Worm (Caenorhabditis elegans) whole organism, young adult: ENCODE data around the gene T11F8.12.
A peak's percentile ranks its signal among the peaks of the same experiment; 100 is the strongest.

ENCODE experiments used
- B0019.2 ChIP-seq: fragments of 200-800 bp; sonication (Bioruptor generic); conservative IDR thresholded peaks from 2 replicates; pipeline ENCODE4 v1.3.6; 2022; ENCODE audit warnings: missing genetic modification reagents, missing genetic modification characterization, missing compliant biosample characterization
- B0336.3 ChIP-seq: fragments of 200-800 bp; sonication (Bioruptor generic); IDR thresholded peaks from 2 replicates; pipeline ENCODE4 v1.3.6; 2022; ENCODE audit warnings: missing genetic modification characterization, missing compliant biosample characterization
- C17E4.6 ChIP-seq: fragments of 200-800 bp; sonication (Bioruptor generic); IDR thresholded peaks from 2 replicates; pipeline ENCODE4 v1.3.6; 2022; ENCODE audit warnings: missing genetic modification reagents, missing genetic modification characterization, missing compliant biosample characterization
- D2030.7 ChIP-seq: fragments of 200-800 bp; sonication (Bioruptor generic); IDR thresholded peaks from 2 replicates; pipeline ENCODE4 v1.3.6; 2022; ENCODE audit warnings: missing genetic modification reagents, missing genetic modification characterization, missing compliant biosample characterization
- F49E8.2 ChIP-seq: sonication (generic microtip); optimal IDR thresholded peaks from 3 replicates; lab custom pipeline; 2017; ENCODE audit warnings: missing genetic modification characterization, mild to moderate bottlenecking, missing compliant biosample characterization, antibody characterized with exemption, moderate library complexity; ENCODE audit not compliant: insufficient read depth
- F57C9.4 ChIP-seq: sonication (generic microtip); optimal IDR thresholded peaks from 2 replicates; lab custom pipeline; 2017; ENCODE audit warnings: mild to moderate bottlenecking, missing genetic modification characterization, missing compliant biosample characterization
- Y53F4B.3 ChIP-seq: fragments of 200-800 bp; sonication (Bioruptor generic); IDR thresholded peaks from 2 replicates; pipeline ENCODE4 v1.3.6; 2022; ENCODE audit warnings: missing genetic modification reagents, missing genetic modification characterization, missing compliant biosample characterization
- Y53G8AR.9 ChIP-seq: fragments of 200-800 bp; sonication (Bioruptor generic); conservative IDR thresholded peaks from 2 replicates; pipeline ENCODE4 v1.3.6; 2022; ENCODE audit warnings: missing genetic modification reagents, missing genetic modification characterization, missing compliant biosample characterization
- Y67H2A.10 ChIP-seq: fragments of 200-800 bp; sonication (Bioruptor generic); conservative IDR thresholded peaks from 2 replicates; pipeline ENCODE4 v1.3.6; 2022; ENCODE audit warnings: missing genetic modification reagents, missing genetic modification characterization, missing compliant biosample characterization
- Y79H2A.3 ChIP-seq: fragments of 200-800 bp; sonication (Bioruptor generic); conservative IDR thresholded peaks from 2 replicates; pipeline ENCODE4 v1.3.6; 2022; ENCODE audit warnings: missing genetic modification reagents, missing genetic modification characterization, missing compliant biosample characterization
- Y95B8A.8 ChIP-seq: fragments of 200-800 bp; sonication (Bioruptor generic); IDR thresholded peaks from 2 replicates; pipeline ENCODE4 v1.3.6; 2022; ENCODE audit warnings: missing genetic modification reagents, missing genetic modification characterization, missing compliant biosample characterization
- ZK185.1 ChIP-seq: sonication (generic microtip); optimal IDR thresholded peaks from 2 replicates; lab custom pipeline; 2016; ENCODE audit warnings: mild to moderate bottlenecking, missing genetic modification characterization, missing compliant biosample characterization; ENCODE audit not compliant: poor library complexity, severe bottlenecking
- akir-1 ChIP-seq: fragments of 200-800 bp; sonication (Bioruptor generic); optimal IDR thresholded peaks from 2 replicates; lab custom pipeline; 2018; ENCODE audit warnings: mild to moderate bottlenecking, missing genetic modification characterization, moderate library complexity, missing compliant biosample characterization
- attf-3 ChIP-seq: fragments of 200-800 bp; sonication (Bioruptor generic); conservative IDR thresholded peaks from 2 replicates; pipeline ENCODE4 v1.3.6; 2022; ENCODE audit warnings: missing genetic modification reagents, missing genetic modification characterization, missing compliant biosample characterization
- attf-5 ChIP-seq: fragments of 200-800 bp; sonication (Bioruptor generic); optimal IDR thresholded peaks from 2 replicates; lab custom pipeline; 2018; ENCODE audit warnings: mild to moderate bottlenecking, missing genetic modification characterization, missing compliant biosample characterization
- ceh-91 ChIP-seq: fragments of 200-800 bp; sonication (Bioruptor generic); IDR thresholded peaks from 2 replicates; pipeline ENCODE4 v1.3.6; 2022; ENCODE audit warnings: missing genetic modification reagents, missing genetic modification characterization, missing compliant biosample characterization
- dox-1 ChIP-seq: fragments of 200-800 bp; sonication (Bioruptor generic); IDR thresholded peaks from 2 replicates; pipeline ENCODE4 v1.3.6; 2022; ENCODE audit warnings: missing genetic modification reagents, missing genetic modification characterization, missing compliant biosample characterization
- efl-1 ChIP-seq: fragments of 150-350 bp; optimal IDR thresholded peaks from 2 replicates; lab custom pipeline; 2014; ENCODE audit warnings: missing biosample characterization, missing genetic modification reagents, missing genetic modification characterization
- egl-18 ChIP-seq: fragments of 200-800 bp; sonication (Bioruptor generic); IDR thresholded peaks from 2 replicates; pipeline ENCODE4 v1.3.6; 2022; ENCODE audit warnings: missing genetic modification reagents, missing genetic modification characterization, missing compliant biosample characterization
- ekl-4 ChIP-seq: fragments of 200-800 bp; sonication (Bioruptor generic); IDR thresholded peaks from 2 replicates; pipeline ENCODE4 v1.3.6; 2022; ENCODE audit warnings: missing genetic modification reagents, missing genetic modification characterization, missing compliant biosample characterization
- fkh-3 ChIP-seq: sonication (generic microtip); optimal IDR thresholded peaks from 2 replicates; lab custom pipeline; 2016; ENCODE audit warnings: mild to moderate bottlenecking, missing genetic modification characterization, missing compliant biosample characterization
- hrde-1 ChIP-seq: sonication (generic microtip); optimal IDR thresholded peaks from 2 replicates; lab custom pipeline; 2016; ENCODE audit warnings: missing genetic modification characterization, mild to moderate bottlenecking, missing compliant biosample characterization, moderate library complexity, missing genotype, missing genetic modification reagents, borderline replicate concordance
- hsf-1 ChIP-seq: fragments of 200-800 bp; sonication (Bioruptor generic); IDR thresholded peaks from 2 replicates; pipeline ENCODE4 v1.3.6; 2022; ENCODE audit warnings: missing genetic modification reagents, missing genetic modification characterization, missing compliant biosample characterization
- lir-1 ChIP-seq: fragments of 200-800 bp; sonication (Bioruptor generic); conservative IDR thresholded peaks from 2 replicates; pipeline ENCODE4 v1.3.6; 2022; ENCODE audit warnings: missing genetic modification reagents, missing genetic modification characterization, missing compliant biosample characterization
- lsy-27 ChIP-seq: sonication (generic microtip); optimal IDR thresholded peaks from 2 replicates; lab custom pipeline; 2017; ENCODE audit warnings: missing genetic modification characterization, mild to moderate bottlenecking, missing compliant biosample characterization, antibody characterized with exemption, missing genotype, borderline replicate concordance; ENCODE audit not compliant: insufficient read depth
- madf-6 ChIP-seq: fragments of 200-800 bp; sonication (Bioruptor generic); IDR thresholded peaks from 2 replicates; pipeline ENCODE4 v1.3.6; 2022; ENCODE audit warnings: missing genetic modification reagents, missing genetic modification characterization, missing compliant biosample characterization
- nfya-1 ChIP-seq: sonication (generic microtip); optimal IDR thresholded peaks from 2 replicates; lab custom pipeline; 2017; ENCODE audit warnings: antibody characterized with exemption, missing compliant biosample characterization, missing genetic modification characterization, borderline replicate concordance; ENCODE audit not compliant: insufficient read depth
- nfyb-1 ChIP-seq: fragments of 200-800 bp; sonication (Bioruptor generic); IDR thresholded peaks from 2 replicates; pipeline ENCODE4 v1.3.6; 2022; ENCODE audit warnings: missing genetic modification reagents, missing genetic modification characterization, missing compliant biosample characterization
- nhr-179 ChIP-seq: sonication (generic microtip); optimal IDR thresholded peaks from 2 replicates; lab custom pipeline; 2016; ENCODE audit warnings: mild to moderate bottlenecking, missing genetic modification characterization, missing compliant biosample characterization
- nhr-27 ChIP-seq: fragments of 200-800 bp; sonication (Bioruptor generic); optimal IDR thresholded peaks from 2 replicates; lab custom pipeline; 2018; ENCODE audit warnings: mild to moderate bottlenecking, missing genetic modification characterization, moderate library complexity, missing compliant biosample characterization
- rcor-1 ChIP-seq: fragments of 200-800 bp; sonication (Bioruptor generic); IDR thresholded peaks from 2 replicates; pipeline ENCODE4 v1.3.6; 2022; ENCODE audit warnings: missing genetic modification reagents, missing genetic modification characterization, missing compliant biosample characterization
- rpc-1 ChIP-seq, 2 experiments: fragments of 150-350 bp in 1 of 2; sonication (generic microtip) in 1 of 2; optimal IDR thresholded peaks; 2 replicates each; lab custom pipeline; 2014 to 2018; ENCODE audit warnings: missing biosample characterization in 1 of 2, missing genetic modification characterization in 1 of 2, missing genetic modification reagents in 1 of 2, missing genotype in 1 of 2
- snpc-1.1 ChIP-seq: sonication (generic microtip); optimal IDR thresholded peaks from 2 replicates; lab custom pipeline; 2017; ENCODE audit warnings: missing genetic modification characterization, mild to moderate bottlenecking, missing compliant biosample characterization, antibody characterized with exemption, moderate library complexity, missing genotype, missing genetic modification reagents; ENCODE audit not compliant: insufficient read depth
- snpc-3.4 ChIP-seq: sonication (generic microtip); optimal IDR thresholded peaks from 2 replicates; lab custom pipeline; 2017; ENCODE audit warnings: missing genetic modification characterization, mild to moderate bottlenecking, missing compliant biosample characterization, antibody characterized with exemption, moderate library complexity, missing genotype, missing genetic modification reagents
- snpc-4 ChIP-seq, 5 experiments: fragments of 150-350 bp in 1 of 5; sonication (generic microtip) in 4 of 5; optimal IDR thresholded peaks; 2 replicates each; lab custom pipeline; 2014 to 2018; ENCODE audit warnings: missing genetic modification characterization in 5 of 5, missing biosample characterization in 3 of 5, antibody characterized with exemption in 2 of 5, mild to moderate bottlenecking in 2 of 5, missing compliant biosample characterization in 2 of 5, missing genotype in 2 of 5, moderate library complexity in 2 of 5, missing genetic modification reagents in 1 of 5
- somi-1 ChIP-seq: fragments of 200-800 bp; sonication (Bioruptor generic); optimal IDR thresholded peaks from 2 replicates; lab custom pipeline; 2018; ENCODE audit warnings: mild to moderate bottlenecking, missing genetic modification characterization, missing compliant biosample characterization
- tbp1 ChIP-seq: fragments of 200-800 bp; sonication (Bioruptor generic); optimal IDR thresholded peaks from 2 replicates; lab custom pipeline; 2018; ENCODE audit warnings: mild to moderate bottlenecking, missing genetic modification characterization, missing compliant biosample characterization
- unc-130 ChIP-seq: sonication (generic microtip); optimal IDR thresholded peaks from 2 replicates; lab custom pipeline; 2016; ENCODE audit warnings: missing genetic modification reagents, missing genetic modification characterization, missing compliant biosample characterization
- unc-62 ChIP-seq: fragments of 150-350 bp; optimal IDR thresholded peaks from 2 replicates; lab custom pipeline; 2014; ENCODE audit warnings: missing biosample characterization, missing genetic modification reagents, missing genetic modification characterization
- ztf-18 ChIP-seq: sonication (generic microtip); optimal IDR thresholded peaks from 2 replicates; lab custom pipeline; 2016; ENCODE audit warnings: missing genotype, mild to moderate bottlenecking, missing genetic modification characterization, missing compliant biosample characterization
- ztf-25 ChIP-seq: fragments of 200-800 bp; sonication (Bioruptor generic); IDR thresholded peaks from 2 replicates; pipeline ENCODE4 v1.3.6; 2022; ENCODE audit warnings: missing genetic modification reagents, missing genetic modification characterization, missing compliant biosample characterization
- ztf-28 ChIP-seq: fragments of 200-800 bp; sonication (Bioruptor generic); IDR thresholded peaks from 2 replicates; pipeline ENCODE4 v1.3.6; 2022; ENCODE audit warnings: missing genetic modification reagents, missing genetic modification characterization, missing compliant biosample characterization

T11F8.12 gene

DNA sequence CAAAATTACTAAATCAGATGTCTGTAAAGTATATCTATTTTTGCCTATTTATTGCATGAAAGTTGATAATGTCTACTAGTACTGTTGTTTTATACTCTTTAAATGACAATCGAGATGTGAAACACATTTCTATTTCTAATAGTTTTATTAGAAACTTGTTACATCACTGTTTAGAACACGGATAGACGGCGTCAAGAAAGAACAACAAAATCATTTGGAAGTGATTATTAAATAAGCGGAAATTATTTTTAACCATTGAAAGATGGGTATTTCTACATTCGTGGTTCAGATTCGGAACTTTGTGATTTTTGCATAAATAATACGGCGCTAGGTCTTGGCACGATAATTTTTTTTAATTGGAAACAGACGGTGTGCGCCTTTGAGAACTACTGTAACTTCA, 9.0 kb downstream of the T11F8.12 start (continued):
- 0 out of 2 replicates have a peak, but pooled peaks have one; percentile 60 for TF ChIP-seq Y95B8A.8 (GFP tag; lab: Robert Waterston, UW)
- TF ChIP-seq ztf-28: no peak
- TF ChIP-seq snpc-1.1: peak; percentile 28
- TF ChIP-seq efl-1 (GFP tag; lab: Kevin White, UChicago): peak; percentile 26
- peak; percentile 34 for TF ChIP-seq snpc-4 (GFP tag; optimal IDR thresholded peaks at IDR 0.05; lab: Kevin White, UChicago)
- peak in 3 of 4 experiments; percentile 19 to 86 (median 74) for TF ChIP-seq snpc-4 (tag; optimal IDR thresholded peaks at IDR 0.05; lab: Kevin White, UChicago)
- peak; percentile 2 for TF ChIP-seq snpc-3.4 (tag; lab: Kevin White, UChicago)
- TF ChIP-seq tbp1 (GFP tag; lab: Kevin White, UChicago): peak; percentile 31
- TF ChIP-seq rcor-1 (GFP tag; lab: Robert Waterston, UW): peak; percentile 23; the same call in 1 of the 2 replicates
- TF ChIP-seq Y79H2A.3 (GFP tag; lab: Robert Waterston, UW): peak; percentile 53; the same call in 1 of the 2 replicates
- 0 out of 2 replicates have a peak, but pooled peaks have one; percentile 8 for TF ChIP-seq nfyb-1 (GFP tag; lab: Robert Waterston, UW)
- TF ChIP-seq lir-1: 0 out of 2 replicates have a peak, but pooled peaks have one; percentile 48
- no peak for TF ChIP-seq fkh-3

DNA sequence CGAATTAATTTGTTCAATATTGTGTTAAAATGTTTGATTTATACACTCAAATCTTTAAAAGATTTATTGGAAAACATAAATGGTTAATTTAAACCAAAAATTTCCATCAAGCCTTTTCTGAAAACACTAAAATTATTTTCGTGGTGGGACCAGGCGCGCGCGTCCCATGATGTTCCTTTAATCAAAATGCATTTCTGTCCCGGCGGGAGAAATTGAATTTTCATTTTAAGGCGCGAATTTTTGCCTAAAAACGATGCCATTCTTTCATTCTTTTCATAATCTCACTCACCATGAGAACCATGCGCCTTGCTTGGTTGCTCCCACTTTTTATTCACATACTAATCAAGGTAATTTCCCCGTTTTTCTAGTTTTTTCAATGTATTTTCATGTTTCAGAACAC, 12.4 kb downstream of the T11F8.12 start, which contains the start of gene rme-2:
TSS of gene rme-2 (plus strand) at position 288 of the 400 bp plus-strand sequence.
- TF ChIP-seq hsf-1 (GFP tag; lab: Robert Waterston, UW) (peak; percentile 83), ceh-91 (GFP tag; lab: Robert Waterston, UW) (peak; percentile 95), snpc-3.4 (tag; lab: Kevin White, UChicago) (peak; percentile 91), snpc-1.1 (peak; percentile 72), Y53G8AR.9 (GFP tag; lab: Robert Waterston, UW) (0 out of 2 replicates have a peak, but pooled peaks have one; percentile 64), nhr-27 (tag; lab: Kevin White, UChicago) (no peak), Y67H2A.10 (GFP tag; lab: Robert Waterston, UW) (no peak), nfya-1 (tag; lab: Kevin White, UChicago) (no peak), nhr-179 (tag; lab: Kevin White, UChicago) (no peak), fkh-3 (no peak), ztf-25 (GFP tag; lab: Robert Waterston, UW) (no peak), D2030.7 (GFP tag; lab: Robert Waterston, UW) (peak; percentile 95), Y95B8A.8 (GFP tag; lab: Robert Waterston, UW) (peak; percentile 69; the same call in 1 of the 2 replicates), C17E4.6 (GFP tag; lab: Robert Waterston, UW) (peak; percentile 82), F49E8.2 (tag; lab: Kevin White, UChicago) (peak; percentile 90), attf-3 (GFP tag; lab: Robert Waterston, UW) (peak; percentile 49; the same call in 1 of the 2 replicates), ZK185.1 (tag; lab: Kevin White, UChicago) (no peak), unc-62 (no peak), B0019.2 (GFP tag; lab: Robert Waterston, UW) (peak; percentile 77), hrde-1 (peak; percentile 63), attf-5 (GFP tag; lab: Kevin White, UChicago) (no peak), nfyb-1 (GFP tag; lab: Robert Waterston, UW) (peak; percentile 50; the same call in 1 of the 2 replicates), rpc-1 (optimal IDR thresholded peaks at IDR 0.05; lab: Kevin White, UChicago) (no peak), rpc-1 (tag; optimal IDR thresholded peaks at IDR 0.05; lab: Kevin White, UChicago) (no peak), ztf-28 (0 out of 2 replicates have a peak, but pooled peaks have one; percentile 36), somi-1 (GFP tag; lab: Kevin White, UChicago) (no peak), akir-1 (GFP tag; lab: Kevin White, UChicago) (no peak), ztf-18 (tag; lab: Kevin White, UChicago) (peak; percentile 45), unc-130 (peak; percentile 76), madf-6 (GFP tag; lab: Robert Waterston, UW) (peak; percentile 98), B0336.3 (GFP tag; lab: Robert Waterston, UW) (peak; percentile 80), Y53F4B.3 (GFP tag; lab: Robert Waterston, UW) (no peak), dox-1 (GFP tag; lab: Robert Waterston, UW) (peak; percentile 86), lsy-27 (no peak), egl-18 (GFP tag; lab: Robert Waterston, UW) (no peak), ekl-4 (GFP tag; lab: Robert Waterston, UW) (peak; percentile 71; the same call in 1 of the 2 replicates), Y79H2A.3 (GFP tag; lab: Robert Waterston, UW) (no peak), F57C9.4 (no peak)
